Worm (Caenorhabditis elegans): ENCODE measurements around the gene acl-13.

Gene acl-13

DNA sequence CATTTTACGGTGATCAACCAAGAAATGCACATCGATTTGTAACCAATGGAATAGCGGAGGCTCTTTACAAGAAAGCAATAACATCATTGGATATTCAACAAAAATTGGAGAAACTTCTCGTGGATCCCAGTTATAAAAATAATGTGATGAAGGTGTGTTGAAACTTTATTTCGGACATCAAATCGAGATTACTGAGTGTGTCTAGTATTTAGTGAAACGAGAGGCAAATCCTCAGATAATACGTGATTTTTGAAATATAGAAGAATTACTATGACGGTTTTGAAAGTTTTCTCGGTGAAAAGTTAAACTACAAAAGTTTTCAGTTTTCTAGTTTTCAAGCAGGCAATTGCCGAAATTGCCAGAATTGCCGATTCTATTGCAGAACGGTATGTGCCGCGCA is 21.5 kb downstream of the acl-13 start:
- TF ChIP-seq C34F6.9 (tag; optimal IDR thresholded peaks at IDR 0.05) = no peak
- no peak for TF ChIP-seq crh-2 (tag; optimal IDR thresholded peaks at IDR 0.05)
- no peak for TF ChIP-seq F13H6.1 (tag; optimal IDR thresholded peaks at IDR 0.05)

DNA sequence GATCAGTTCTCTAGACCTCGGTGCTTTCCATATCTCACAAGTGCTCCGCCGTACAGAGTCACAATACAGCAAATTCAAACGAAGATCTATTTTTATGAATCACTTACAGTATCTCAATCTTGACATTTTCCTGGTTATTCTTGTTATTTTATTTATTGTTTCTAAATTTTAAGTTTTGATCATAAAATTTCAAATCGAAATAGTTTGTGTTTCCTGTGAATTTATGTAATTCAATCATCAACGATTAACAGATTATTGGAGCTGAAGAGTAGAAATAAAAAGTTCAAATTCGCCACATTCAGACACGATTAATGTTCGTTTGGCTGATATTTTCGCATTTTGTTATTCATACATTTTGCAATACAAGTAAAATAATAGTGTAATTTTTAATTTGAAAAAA is 22.1 kb downstream of the acl-13 start, which contains the start of gene clec-184:
Gene clec-184, plus strand, starts transcription at position 301 of the 400 bp plus-strand sequence.
- TF ChIP-seq crh-2 (tag; optimal IDR thresholded peaks at IDR 0.05) (no peak), mab-5 (tag; optimal IDR thresholded peaks at IDR 0.05) (no peak), ztf-4 (tag; optimal IDR thresholded peaks at IDR 0.05) (no peak), nhr-11 (tag; optimal IDR thresholded peaks at IDR 0.05) (no peak), elt-3 (tag; optimal IDR thresholded peaks at IDR 0.05) (no peak), unc-62 (GFP tag; optimal IDR thresholded peaks at IDR 0.05) (no peak), nhr-237 (tag; optimal IDR thresholded peaks at IDR 0.05) (no peak), blmp-1 (tag; optimal IDR thresholded peaks at IDR 0.05; ENCODE audit: insufficient read depth) (no peak), ztf-11 (tag; optimal IDR thresholded peaks at IDR 0.05) (no peak), ztf-1 (GFP tag; conservative IDR thresholded peaks at IDR 0.05) (no peak), nhr-23 (tag; optimal IDR thresholded peaks at IDR 0.05) (no peak), ceh-82 (tag; optimal IDR thresholded peaks at IDR 0.05) (no peak), nhr-10 (tag; optimal IDR thresholded peaks at IDR 0.05) (no peak), elt-1 (tag; optimal IDR thresholded peaks at IDR 0.05) (no peak), zag-1 (tag; optimal IDR thresholded peaks at IDR 0.05) (no peak), nhr-77 (tag; optimal IDR thresholded peaks at IDR 0.05) (no peak), mbf-1 (tag; optimal IDR thresholded peaks at IDR 0.05) (no peak)

DNA sequence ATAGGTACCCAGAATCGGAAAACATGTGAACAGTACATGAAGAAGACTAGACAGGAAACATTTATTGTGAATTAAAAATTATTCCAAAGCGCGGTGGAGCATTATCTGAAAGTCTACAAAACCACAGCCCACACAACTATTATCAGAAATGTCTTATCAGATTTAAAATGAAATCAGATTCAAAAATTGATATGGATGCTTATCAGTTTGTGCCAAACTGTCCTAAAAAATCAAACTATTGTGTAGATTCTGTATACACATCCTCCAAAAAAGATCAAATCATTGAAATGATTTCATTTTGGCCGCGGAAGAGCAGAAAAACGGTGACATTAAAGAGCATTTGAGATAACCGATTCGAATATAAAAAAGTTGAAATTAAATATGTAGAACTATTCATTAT is 25.2 kb downstream of the acl-13 start, which contains the start of gene irg-4:
Gene irg-4, plus strand, starts transcription at position 392 of the 400 bp plus-strand sequence.
- TF ChIP-seq mdl-1 (tag; optimal IDR thresholded peaks at IDR 0.05) = no peak
- no peak for TF ChIP-seq unc-55 (GFP tag; optimal IDR thresholded peaks at IDR 0.05)
- TF ChIP-seq F13H6.1 (tag; optimal IDR thresholded peaks at IDR 0.05) = no peak
- no peak for TF ChIP-seq lin-39 (tag; optimal IDR thresholded peaks at IDR 0.05)
- TF ChIP-seq ztf-4 (tag; optimal IDR thresholded peaks at IDR 0.05) = no peak
- TF ChIP-seq nhr-6 (tag; optimal IDR thresholded peaks at IDR 0.05) = no peak
- no peak for TF ChIP-seq lin-11 (tag; optimal IDR thresholded peaks at IDR 0.05)
- TF ChIP-seq alr-1 (tag; optimal IDR thresholded peaks at IDR 0.05) = no peak
- no peak for TF ChIP-seq aly-2 (tag; optimal IDR thresholded peaks at IDR 0.05)
- no peak for TF ChIP-seq nhr-25 (tag; optimal IDR thresholded peaks at IDR 0.05)
- TF ChIP-seq Y55F3AM.14 (GFP tag; optimal IDR thresholded peaks at IDR 0.05) = no peak
- TF ChIP-seq crh-2 (tag; optimal IDR thresholded peaks at IDR 0.05) = peak; percentile 36
- no peak for TF ChIP-seq unc-62 (GFP tag; optimal IDR thresholded peaks at IDR 0.05)
- TF ChIP-seq zag-1 (tag; optimal IDR thresholded peaks at IDR 0.05) = no peak
- TF ChIP-seq fos-1 (tag; optimal IDR thresholded peaks at IDR 0.05) = peak; percentile 83

DNA sequence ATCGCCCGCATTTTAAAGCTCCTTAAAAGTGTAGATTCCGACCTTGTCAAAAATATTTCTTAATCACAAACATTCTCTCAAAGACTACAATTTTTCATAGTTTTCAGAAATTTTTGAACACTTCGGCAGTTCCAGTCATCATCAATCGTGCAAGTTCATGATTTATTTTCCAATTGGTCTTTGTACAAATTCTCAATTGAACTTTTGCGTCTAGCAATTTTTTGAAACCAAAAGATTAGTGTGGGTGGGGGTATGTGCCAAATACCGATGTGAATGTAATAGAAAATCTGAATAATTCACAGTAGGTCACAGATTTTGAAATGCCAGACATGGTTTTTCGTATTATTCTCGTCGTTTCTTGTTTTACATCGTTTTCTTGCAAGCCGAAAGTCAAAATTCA is 28.1 kb downstream of the acl-13 start, which contains the start of gene clec-185:
Gene clec-185, plus strand, starts transcription at position 301 of the 400 bp plus-strand sequence.
- TF ChIP-seq mbf-1 (tag; optimal IDR thresholded peaks at IDR 0.05) (no peak), peb-1 (tag; optimal IDR thresholded peaks at IDR 0.05) (no peak), lin-11 (tag; optimal IDR thresholded peaks at IDR 0.05) (no peak), nhr-6 (tag; optimal IDR thresholded peaks at IDR 0.05) (no peak), Y55F3AM.14 (GFP tag; optimal IDR thresholded peaks at IDR 0.05) (no peak), nhr-21 (tag; optimal IDR thresholded peaks at IDR 0.05) (no peak), blmp-1 (tag; optimal IDR thresholded peaks at IDR 0.05; ENCODE audit: insufficient read depth) (no peak), elt-1 (tag; optimal IDR thresholded peaks at IDR 0.05) (no peak), zag-1 (tag; optimal IDR thresholded peaks at IDR 0.05) (no peak), sem-4 (tag; optimal IDR thresholded peaks at IDR 0.05) (no peak), C34F6.9 (tag; optimal IDR thresholded peaks at IDR 0.05) (no peak), nhr-77 (tag; optimal IDR thresholded peaks at IDR 0.05) (no peak), lin-13 (GFP tag; optimal IDR thresholded peaks at IDR 0.05) (no peak)

DNA sequence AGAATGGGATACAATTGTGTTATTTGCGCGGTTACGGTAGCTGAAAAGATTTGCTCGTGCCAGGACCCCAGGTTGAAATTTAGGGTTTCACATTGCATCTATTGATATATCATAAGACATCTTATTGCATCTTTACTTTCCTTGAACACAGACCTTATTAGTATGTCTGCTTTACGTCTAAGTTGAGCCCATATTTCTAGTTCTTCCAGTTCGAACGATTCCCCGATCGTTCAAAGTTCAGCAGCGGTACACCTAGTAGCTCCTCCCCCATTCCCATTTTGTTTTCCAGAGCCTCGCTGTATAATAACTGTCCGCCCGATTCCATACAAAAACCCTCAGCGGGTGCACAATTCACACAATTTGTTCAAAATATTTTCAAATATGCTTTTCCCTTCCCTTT is 31.4 kb downstream of the acl-13 start, which contains the start of gene C25G4.17:
Gene C25G4.17, plus strand, starts transcription at position 301 of the 400 bp plus-strand sequence.
- no peak for TF ChIP-seq gmeb-1 (tag; optimal IDR thresholded peaks at IDR 0.05)
- no peak for TF ChIP-seq ama-1 (optimal IDR thresholded peaks at IDR 0.05)
- no peak for TF ChIP-seq ztf-4 (tag; optimal IDR thresholded peaks at IDR 0.05)
- TF ChIP-seq lin-11 (tag; optimal IDR thresholded peaks at IDR 0.05) = no peak
- no peak for TF ChIP-seq lin-39 (tag; optimal IDR thresholded peaks at IDR 0.05)
- no peak for TF ChIP-seq unc-39 (tag; optimal IDR thresholded peaks at IDR 0.05)
- no peak for TF ChIP-seq egl-27 (tag; optimal IDR thresholded peaks at IDR 0.05)
- no peak for TF ChIP-seq nhr-237 (tag; optimal IDR thresholded peaks at IDR 0.05)
- TF ChIP-seq ceh-82 (tag; optimal IDR thresholded peaks at IDR 0.05) = no peak
- no peak for TF ChIP-seq unc-55 (GFP tag; optimal IDR thresholded peaks at IDR 0.05)
- TF ChIP-seq ztf-1 (GFP tag; conservative IDR thresholded peaks at IDR 0.05) = no peak
- no peak for TF ChIP-seq elt-1 (tag; optimal IDR thresholded peaks at IDR 0.05)
- no peak for TF ChIP-seq crh-2 (tag; optimal IDR thresholded peaks at IDR 0.05)
- no peak for TF ChIP-seq skn-1 (tag; optimal IDR thresholded peaks at IDR 0.05)
- no peak for TF ChIP-seq nhr-129 (tag; optimal IDR thresholded peaks at IDR 0.05)
- TF ChIP-seq ZK546.5 (tag; optimal IDR thresholded peaks at IDR 0.05) = no peak
